Worm (Caenorhabditis elegans): Measurements from ENCODE around the gene gex-2.

Gene gex-2

ce11 chrIV:592382-592781, 19.8 kb downstream of the gex-2 start, which contains the start of gene C18H7.6:
Gene C18H7.6, minus strand, starts transcription at chrIV:592485.
- TF ChIP-seq nhr-21 (tag; optimal IDR thresholded peaks at IDR 0.05) (no peak), ZK546.5 (tag; optimal IDR thresholded peaks at IDR 0.05) (no peak), nhr-12 (tag; optimal IDR thresholded peaks at IDR 0.05) (no peak), Y55F3AM.14 (GFP tag; optimal IDR thresholded peaks at IDR 0.05) (no peak), crh-2 (tag; optimal IDR thresholded peaks at IDR 0.05) (no peak), lsy-2 (tag; optimal IDR thresholded peaks at IDR 0.05) (no peak), ceh-16 (tag; optimal IDR thresholded peaks at IDR 0.05) (no peak), ztf-4 (tag; optimal IDR thresholded peaks at IDR 0.05) (no peak), R02D3.7 (tag; optimal IDR thresholded peaks at IDR 0.05) (no peak), unc-39 (tag; optimal IDR thresholded peaks at IDR 0.05) (no peak), snpc-4 (tag; optimal IDR thresholded peaks at IDR 0.05) (no peak), ama-1 (optimal IDR thresholded peaks at IDR 0.05) (no peak), mdl-1 (tag; optimal IDR thresholded peaks at IDR 0.05) (no peak), C34F6.9 (tag; optimal IDR thresholded peaks at IDR 0.05) (no peak), peb-1 (tag; optimal IDR thresholded peaks at IDR 0.05) (no peak), sem-4 (tag; optimal IDR thresholded peaks at IDR 0.05) (no peak), ztf-1 (GFP tag; conservative IDR thresholded peaks at IDR 0.05) (no peak)

- no peak for TF ChIP-seq mab-5 (tag; optimal IDR thresholded peaks at IDR 0.05)
- no peak for TF ChIP-seq nhr-11 (tag; optimal IDR thresholded peaks at IDR 0.05)
- TF ChIP-seq snpc-4 (tag; optimal IDR thresholded peaks at IDR 0.05): no peak
- TF ChIP-seq sma-9 (GFP tag; optimal IDR thresholded peaks at IDR 0.05): no peak
- no peak for TF ChIP-seq sma-9 (tag; optimal IDR thresholded peaks at IDR 0.05)
- no peak for TF ChIP-seq fos-1 (tag; optimal IDR thresholded peaks at IDR 0.05)
- no peak for TF ChIP-seq nhr-21 (tag; optimal IDR thresholded peaks at IDR 0.05)
- no peak for TF ChIP-seq C34F6.9 (tag; optimal IDR thresholded peaks at IDR 0.05)
- TF ChIP-seq skn-1 (tag; optimal IDR thresholded peaks at IDR 0.05): no peak
- TF ChIP-seq ceh-82 (tag; optimal IDR thresholded peaks at IDR 0.05): no peak
- no peak for TF ChIP-seq Y55F3AM.14 (GFP tag; optimal IDR thresholded peaks at IDR 0.05)
- no peak for TF ChIP-seq ceh-16 (tag; optimal IDR thresholded peaks at IDR 0.05)
- TF ChIP-seq nhr-237 (tag; optimal IDR thresholded peaks at IDR 0.05): no peak
Measured at ce11 chrIV:593029-593428, 20.5 kb downstream of the gex-2 start, which contains the start of gene C18H7.4. Gene C18H7.4, plus strand, starts transcription at chrIV:593329.

- TF ChIP-seq peb-1 (tag; optimal IDR thresholded peaks at IDR 0.05) (no peak), egl-27 (tag; optimal IDR thresholded peaks at IDR 0.05) (no peak), ztf-11 (tag; optimal IDR thresholded peaks at IDR 0.05) (no peak), dmd-4 (tag; optimal IDR thresholded peaks at IDR 0.05) (no peak), nhr-237 (tag; optimal IDR thresholded peaks at IDR 0.05) (no peak), nhr-77 (tag; optimal IDR thresholded peaks at IDR 0.05) (no peak), unc-55 (GFP tag; optimal IDR thresholded peaks at IDR 0.05) (no peak), nhr-12 (tag; optimal IDR thresholded peaks at IDR 0.05) (no peak), R02D3.7 (tag; optimal IDR thresholded peaks at IDR 0.05) (no peak), ceh-16 (tag; optimal IDR thresholded peaks at IDR 0.05) (no peak), nhr-11 (tag; optimal IDR thresholded peaks at IDR 0.05) (no peak), skn-1 (tag; optimal IDR thresholded peaks at IDR 0.05) (no peak), sma-3 (GFP tag; optimal IDR thresholded peaks at IDR 0.05) (no peak), C34F6.9 (tag; optimal IDR thresholded peaks at IDR 0.05) (no peak)
Measured at ce11 chrIV:594840-595239, 22.3 kb downstream of the gex-2 start.

- no peak for TF ChIP-seq Y55F3AM.14 (GFP tag; optimal IDR thresholded peaks at IDR 0.05)
- peak; percentile 79 for TF ChIP-seq fos-1 (tag; optimal IDR thresholded peaks at IDR 0.05)
- no peak for TF ChIP-seq nhr-23 (tag; optimal IDR thresholded peaks at IDR 0.05)
Measured at ce11 chrIV:596292-596952, 23.9 kb downstream of the gex-2 start, which contains the start of the genes C18H7.7 and C18H7.11. Gene C18H7.7, minus strand, starts transcription at chrIV:596392. Gene C18H7.11, plus strand, starts transcription at chrIV:596902.

ce11 chrIV:601595-601994, 29.0 kb downstream of the gex-2 start, which contains the start of gene srt-59:
Gene srt-59, minus strand, starts transcription at chrIV:601695.
- no peak for TF ChIP-seq lin-13 (GFP tag; optimal IDR thresholded peaks at IDR 0.05)
- no peak for TF ChIP-seq ZK546.5 (tag; optimal IDR thresholded peaks at IDR 0.05)
- no peak for TF ChIP-seq unc-39 (tag; optimal IDR thresholded peaks at IDR 0.05)
- no peak for TF ChIP-seq ztf-11 (tag; optimal IDR thresholded peaks at IDR 0.05)
- no peak for TF ChIP-seq zag-1 (tag; optimal IDR thresholded peaks at IDR 0.05)
- no peak for TF ChIP-seq nhr-21 (tag; optimal IDR thresholded peaks at IDR 0.05)
- no peak for TF ChIP-seq R02D3.7 (tag; optimal IDR thresholded peaks at IDR 0.05)
- no peak for TF ChIP-seq gmeb-1 (tag; optimal IDR thresholded peaks at IDR 0.05)
- TF ChIP-seq nhr-11 (tag; optimal IDR thresholded peaks at IDR 0.05): no peak
- TF ChIP-seq unc-55 (GFP tag; optimal IDR thresholded peaks at IDR 0.05): no peak
- no peak for TF ChIP-seq sma-9 (GFP tag; optimal IDR thresholded peaks at IDR 0.05)
- no peak for TF ChIP-seq sma-9 (tag; optimal IDR thresholded peaks at IDR 0.05)
- no peak for TF ChIP-seq nhr-12 (tag; optimal IDR thresholded peaks at IDR 0.05)
- no peak for TF ChIP-seq skn-1 (tag; optimal IDR thresholded peaks at IDR 0.05)
- no peak for TF ChIP-seq nhr-23 (tag; optimal IDR thresholded peaks at IDR 0.05)
- no peak for TF ChIP-seq sem-4 (tag; optimal IDR thresholded peaks at IDR 0.05)
- no peak for TF ChIP-seq ztf-4 (tag; optimal IDR thresholded peaks at IDR 0.05)
- TF ChIP-seq snpc-4 (tag; optimal IDR thresholded peaks at IDR 0.05): no peak
- TF ChIP-seq alr-1 (tag; optimal IDR thresholded peaks at IDR 0.05): no peak
- no peak for TF ChIP-seq ztf-1 (GFP tag; conservative IDR thresholded peaks at IDR 0.05)
